Worm (Caenorhabditis elegans) whole organism, L4 larva: Measurements from ENCODE around the gene ceh-62.

Experiments
- ama-1 ChIP-seq: fragments of 150-350 bp; optimal IDR thresholded peaks from 2 replicates; lab custom pipeline; 2014; ENCODE audit warnings: inconsistent platforms, mixed read lengths
- ces-1 ChIP-seq: fragments of 150-350 bp; sonication (generic microtip); optimal IDR thresholded peaks from 4 replicates; lab custom pipeline; 2014; ENCODE audit warnings: missing biosample characterization, missing genetic modification reagents, missing genetic modification characterization
- dpl-1 ChIP-seq: fragments of 150-350 bp; optimal IDR thresholded peaks from 2 replicates; lab custom pipeline; 2014; ENCODE audit warnings: missing biosample characterization, missing genetic modification reagents, missing genetic modification characterization
- duxl-1 ChIP-seq: sonication (generic microtip); optimal IDR thresholded peaks from 2 replicates; lab custom pipeline; 2016; ENCODE audit warnings: mild to moderate bottlenecking, missing genetic modification characterization, moderate library complexity, missing compliant biosample characterization; ENCODE audit not compliant: poor library complexity
- hif-1 ChIP-seq, 2 experiments: sonication (generic microtip); optimal IDR thresholded peaks; 2 replicates each; lab custom pipeline; 2016 to 2017; ENCODE audit warnings: missing compliant biosample characterization in 2 of 2, missing genetic modification characterization in 2 of 2, missing genetic modification reagents in 2 of 2, missing genotype in 2 of 2, mild to moderate bottlenecking in 1 of 2
- lin-1 ChIP-seq: fragments of 200-800 bp; sonication (Bioruptor generic); IDR thresholded peaks from 2 replicates; pipeline ENCODE4 v1.3.6; 2022; ENCODE audit warnings: missing genetic modification reagents, missing genetic modification characterization, missing compliant biosample characterization
- lin-39 ChIP-seq: fragments of 150-350 bp; optimal IDR thresholded peaks from 2 replicates; lab custom pipeline; 2014; ENCODE audit warnings: missing biosample characterization, missing genetic modification reagents, missing genetic modification characterization
- lsy-2 ChIP-seq, 2 experiments: fragments of 150-350 bp in 1 of 2; sonication (generic microtip) in 1 of 2; optimal IDR thresholded peaks; 2 replicates each; lab custom pipeline; 2014 to 2017; ENCODE audit warnings: missing biosample characterization in 2 of 2, missing genetic modification characterization in 2 of 2
- nhr-6 ChIP-seq: fragments of 150-350 bp; optimal IDR thresholded peaks from 2 replicates; lab custom pipeline; 2014; ENCODE audit warnings: missing biosample characterization, missing genetic modification characterization
- pha-4 ChIP-seq, 2 experiments: fragments of 150-350 bp in 1 of 2; fragments of 200-800 bp in 1 of 2; sonication (Bioruptor generic) in 1 of 2; IDR thresholded peaks in 1 of 2; optimal IDR thresholded peaks in 1 of 2; 2 replicates each; pipeline versions ENCODE4 v1.3.6 to Lab custom; 2014 to 2022; ENCODE audit warnings: missing genetic modification characterization in 2 of 2, missing genetic modification reagents in 2 of 2, missing biosample characterization in 1 of 2, missing compliant biosample characterization in 1 of 2
- unc-62 ChIP-seq, 3 experiments: fragments of 150-350 bp in 1 of 3; sonication (generic microtip); optimal IDR thresholded peaks in 2 of 3; peaks in 1 of 3; 1 replicate in 1 of 3; 2 replicates in 2 of 3; lab custom pipeline; 2014 to 2017; ENCODE audit warnings: missing biosample characterization in 3 of 3, missing genetic modification characterization in 3 of 3, missing genetic modification reagents in 3 of 3, missing genotype in 1 of 3

DNA sequence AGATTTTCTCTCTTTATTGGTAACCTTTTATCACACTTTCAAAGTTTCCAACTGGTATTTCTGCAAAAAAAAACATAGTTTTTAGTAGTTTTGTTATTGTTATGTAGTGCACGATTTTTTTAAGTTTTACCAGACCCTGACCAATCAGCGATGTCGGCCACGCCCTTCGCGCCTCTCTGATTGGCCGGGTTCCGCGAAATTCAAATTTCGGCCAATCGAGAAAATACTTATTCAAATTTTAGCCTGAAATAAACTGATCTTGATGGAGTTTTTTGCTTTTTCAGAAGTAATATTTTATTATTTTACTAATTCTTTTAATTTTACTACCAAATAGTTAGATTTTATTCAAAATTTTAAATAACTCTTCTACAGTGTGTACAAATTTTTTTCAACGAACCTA is 630 bp upstream of the ceh-62 start:
- TF ChIP-seq lsy-2 (tag; optimal IDR thresholded peaks at IDR 0.05; lab: Kevin White, UChicago) (no peak), hif-1 (tag; optimal IDR thresholded peaks at IDR 0.05; lab: Kevin White, UChicago) (no peak), lin-39 (tag; lab: Kevin White, UChicago) (no peak), pha-4 (GFP tag; IDR thresholded peaks at IDR 0.05; lab: Robert Waterston, UW) (no peak), pha-4 (tag; optimal IDR thresholded peaks at IDR 0.05; lab: Kevin White, UChicago) (no peak), nhr-6 (tag; lab: Kevin White, UChicago) (no peak), ces-1 (no peak), duxl-1 (no peak), ama-1 (no peak), unc-62 (GFP tag; optimal IDR thresholded peaks at IDR 0.05 in 1 of 2; lab: Kevin White, UChicago) (no peak), unc-62 (tag; optimal IDR thresholded peaks at IDR 0.05; lab: Kevin White, UChicago) (no peak), lin-1 (GFP tag; lab: Robert Waterston, UW) (no peak), dpl-1 (no peak)
